Worm (Caenorhabditis elegans): Measurements from ENCODE around the gene Y41D4A.7.

Y41D4A.7 gene

ce11 chrIV:1738892-1739291 lies 22.5 kb downstream of the Y41D4A.7 start:
- no peak for TF ChIP-seq klf-2 (GFP tag; conservative IDR thresholded peaks at IDR 0.05)
- TF ChIP-seq tab-1 (GFP tag; IDR thresholded peaks at IDR 0.05): no peak
- no peak for TF ChIP-seq T22C8.4 (GFP tag; IDR thresholded peaks at IDR 0.05)
- no peak for TF ChIP-seq ztf-23 (GFP tag; IDR thresholded peaks at IDR 0.05)
- TF ChIP-seq ztf-29 (GFP tag; IDR thresholded peaks at IDR 0.05): no peak
- TF ChIP-seq flt-1 (GFP tag; IDR thresholded peaks at IDR 0.05): no peak
- TF ChIP-seq ref-1 (GFP tag; conservative IDR thresholded peaks at IDR 0.05): no peak
- no peak for TF ChIP-seq cog-1 (tag; optimal IDR thresholded peaks at IDR 0.05)
- TF ChIP-seq med-1 (GFP tag; optimal IDR thresholded peaks at IDR 0.05; ENCODE audit: insufficient read depth): no peak

- TF ChIP-seq med-1 (GFP tag; optimal IDR thresholded peaks at IDR 0.05; ENCODE audit: insufficient read depth): no peak
- no peak for TF ChIP-seq klf-2 (GFP tag; conservative IDR thresholded peaks at IDR 0.05)
- TF ChIP-seq tab-1 (GFP tag; IDR thresholded peaks at IDR 0.05): no peak
- no peak for TF ChIP-seq cog-1 (tag; optimal IDR thresholded peaks at IDR 0.05)
- TF ChIP-seq T22C8.4 (GFP tag; IDR thresholded peaks at IDR 0.05): no peak
- TF ChIP-seq ztf-23 (GFP tag; IDR thresholded peaks at IDR 0.05): no peak
- TF ChIP-seq flt-1 (GFP tag; IDR thresholded peaks at IDR 0.05): no peak
- TF ChIP-seq ztf-29 (GFP tag; IDR thresholded peaks at IDR 0.05): no peak
- no peak for TF ChIP-seq ref-1 (GFP tag; conservative IDR thresholded peaks at IDR 0.05)
Measured at ce11 chrIV:1738324-1738730, 23.0 kb downstream of the Y41D4A.7 start.

ce11 chrIV:1727538-1728072 lies 33.8 kb downstream of the Y41D4A.7 start:
- TF ChIP-seq klf-2 (GFP tag; conservative IDR thresholded peaks at IDR 0.05) (no peak), ztf-23 (GFP tag; IDR thresholded peaks at IDR 0.05) (no peak), cog-1 (tag; optimal IDR thresholded peaks at IDR 0.05) (no peak), T22C8.4 (GFP tag; IDR thresholded peaks at IDR 0.05) (peak; percentile 92)

- TF ChIP-seq T22C8.4 (GFP tag; IDR thresholded peaks at IDR 0.05) (no peak), flt-1 (GFP tag; IDR thresholded peaks at IDR 0.05) (no peak), tab-1 (GFP tag; IDR thresholded peaks at IDR 0.05) (no peak), ztf-29 (GFP tag; IDR thresholded peaks at IDR 0.05) (no peak), med-1 (GFP tag; optimal IDR thresholded peaks at IDR 0.05; ENCODE audit: insufficient read depth) (no peak), cog-1 (tag; optimal IDR thresholded peaks at IDR 0.05) (no peak), ztf-23 (GFP tag; IDR thresholded peaks at IDR 0.05) (no peak), klf-2 (GFP tag; conservative IDR thresholded peaks at IDR 0.05) (no peak), ref-1 (GFP tag; conservative IDR thresholded peaks at IDR 0.05) (no peak)
Measured at ce11 chrIV:1725888-1726287, 35.5 kb downstream of the Y41D4A.7 start, which contains the start of gene K08D12.8. Gene K08D12.8, plus strand, starts transcription at chrIV:1726188.

ce11 chrIV:1724283-1724682 lies 37.1 kb downstream of the Y41D4A.7 start, which contains the start of gene epic-3:
Gene epic-3, minus strand, starts transcription at chrIV:1724383.
- no peak for TF ChIP-seq ref-1 (GFP tag; conservative IDR thresholded peaks at IDR 0.05)
- no peak for TF ChIP-seq ztf-23 (GFP tag; IDR thresholded peaks at IDR 0.05)
- no peak for TF ChIP-seq klf-2 (GFP tag; conservative IDR thresholded peaks at IDR 0.05)
- no peak for TF ChIP-seq ztf-29 (GFP tag; IDR thresholded peaks at IDR 0.05)
- no peak for TF ChIP-seq cog-1 (tag; optimal IDR thresholded peaks at IDR 0.05)

ce11 chrIV:1722953-1723352 lies 38.4 kb downstream of the Y41D4A.7 start:
- TF ChIP-seq tab-1 (GFP tag; IDR thresholded peaks at IDR 0.05) (no peak), klf-2 (GFP tag; conservative IDR thresholded peaks at IDR 0.05) (no peak), T22C8.4 (GFP tag; IDR thresholded peaks at IDR 0.05) (no peak), ztf-29 (GFP tag; IDR thresholded peaks at IDR 0.05) (no peak), flt-1 (GFP tag; IDR thresholded peaks at IDR 0.05) (no peak), med-1 (GFP tag; optimal IDR thresholded peaks at IDR 0.05; ENCODE audit: insufficient read depth) (no peak), ref-1 (GFP tag; conservative IDR thresholded peaks at IDR 0.05) (no peak), ztf-23 (GFP tag; IDR thresholded peaks at IDR 0.05) (no peak), cog-1 (tag; optimal IDR thresholded peaks at IDR 0.05) (no peak)

DNA sequence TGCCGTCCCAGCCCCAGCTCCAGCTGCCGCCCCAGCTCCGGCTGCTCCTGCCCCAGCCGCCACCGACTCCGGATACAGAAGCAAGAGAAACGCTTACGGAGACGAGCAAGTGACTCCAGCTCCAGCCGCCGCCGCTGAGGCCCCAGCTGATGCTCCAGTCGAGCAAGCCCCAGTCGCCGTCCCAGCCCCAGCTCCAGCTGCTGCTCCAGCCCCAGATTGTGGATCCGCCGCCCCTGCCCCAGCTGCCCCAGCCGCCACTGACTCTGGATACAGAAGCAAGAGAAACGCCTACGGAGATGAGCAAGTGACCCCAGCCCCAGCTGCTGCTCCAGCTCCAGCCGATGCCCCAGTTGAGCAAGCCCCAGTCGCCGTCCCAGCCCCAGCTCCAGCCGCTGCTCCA lies 38.9 kb downstream of the Y41D4A.7 start:
- peak; percentile 54; the same call in 1 of the 2 replicates for TF ChIP-seq klf-2 (GFP tag; conservative IDR thresholded peaks at IDR 0.05)
- 0 out of 2 replicates have a peak, but pooled peaks have one; percentile 32 for TF ChIP-seq ztf-23 (GFP tag; IDR thresholded peaks at IDR 0.05)

DNA sequence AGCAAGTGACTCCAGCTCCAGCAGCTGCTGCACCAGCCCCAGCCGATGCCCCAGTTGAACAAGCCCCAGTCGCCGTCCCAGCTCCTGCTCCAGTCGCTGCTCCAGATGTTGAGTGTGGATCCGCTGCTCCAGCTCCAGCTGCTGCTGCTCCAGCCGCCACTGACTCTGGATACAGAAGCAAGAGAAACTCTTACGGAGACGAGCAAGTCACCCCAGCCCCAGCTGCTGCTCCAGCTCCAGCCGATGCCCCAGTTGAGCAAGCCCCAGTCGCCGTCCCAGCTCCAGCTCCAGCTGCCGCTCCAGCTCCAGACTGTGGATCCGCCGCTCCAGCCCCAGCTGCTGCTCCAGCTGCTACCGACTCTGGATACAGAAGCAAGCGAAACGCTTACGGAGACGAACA lies 39.8 kb downstream of the Y41D4A.7 start:
- no peak for TF ChIP-seq med-1 (GFP tag; optimal IDR thresholded peaks at IDR 0.05; ENCODE audit: insufficient read depth)

DNA sequence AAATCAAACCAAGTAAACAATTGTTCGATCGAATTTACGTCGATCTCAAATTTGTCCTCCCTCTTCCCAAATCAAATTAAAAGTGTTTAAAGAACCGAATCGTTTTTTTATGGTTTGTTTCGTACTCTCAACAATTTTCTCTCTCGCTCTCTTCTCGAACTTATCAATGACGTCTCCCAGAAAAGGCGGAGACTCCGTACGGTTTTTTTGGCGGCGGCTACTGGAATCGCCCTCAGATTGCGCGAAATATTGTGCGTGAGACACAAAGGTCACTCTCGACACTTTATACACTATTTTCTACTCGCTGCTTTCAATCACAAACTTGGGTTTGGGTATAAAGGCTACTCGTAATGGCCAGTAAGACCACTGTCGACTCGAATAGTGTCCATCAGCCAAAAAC lies 40.9 kb downstream of the Y41D4A.7 start, which contains the start of gene epic-2:
TSS of gene epic-2 (plus strand) at position 317 of the 400 bp plus-strand sequence.
- TF ChIP-seq ref-1 (GFP tag; conservative IDR thresholded peaks at IDR 0.05) (no peak), flt-1 (GFP tag; IDR thresholded peaks at IDR 0.05) (no peak), ztf-29 (GFP tag; IDR thresholded peaks at IDR 0.05) (no peak)

DNA sequence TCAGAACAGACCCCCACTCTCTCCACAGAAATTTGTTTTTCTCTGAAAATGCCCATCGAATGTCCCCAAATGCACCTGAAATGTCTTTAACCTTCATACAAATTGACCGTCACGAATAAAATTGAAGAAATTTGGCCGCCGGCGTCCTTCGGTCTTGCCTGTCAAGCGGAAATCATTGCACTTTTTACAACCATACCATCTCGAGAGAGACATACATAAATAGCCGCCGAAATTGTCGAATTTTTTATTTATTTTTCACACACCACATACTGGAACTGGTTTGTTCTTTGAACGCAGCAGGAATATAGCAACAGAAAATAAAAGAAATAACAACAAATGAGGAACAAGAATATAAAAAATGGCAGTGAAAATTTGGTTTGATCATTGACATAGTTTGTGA lies 45.7 kb downstream of the Y41D4A.7 start:
- no peak for TF ChIP-seq flt-1 (GFP tag; IDR thresholded peaks at IDR 0.05)
- TF ChIP-seq klf-2 (GFP tag; conservative IDR thresholded peaks at IDR 0.05): no peak
- TF ChIP-seq ztf-29 (GFP tag; IDR thresholded peaks at IDR 0.05): no peak
- TF ChIP-seq ref-1 (GFP tag; conservative IDR thresholded peaks at IDR 0.05): no peak
- no peak for TF ChIP-seq tab-1 (GFP tag; IDR thresholded peaks at IDR 0.05)
- TF ChIP-seq med-1 (GFP tag; optimal IDR thresholded peaks at IDR 0.05; ENCODE audit: insufficient read depth): no peak
- TF ChIP-seq ztf-23 (GFP tag; IDR thresholded peaks at IDR 0.05): no peak
- TF ChIP-seq T22C8.4 (GFP tag; IDR thresholded peaks at IDR 0.05): no peak
- TF ChIP-seq cog-1 (tag; optimal IDR thresholded peaks at IDR 0.05): no peak

DNA sequence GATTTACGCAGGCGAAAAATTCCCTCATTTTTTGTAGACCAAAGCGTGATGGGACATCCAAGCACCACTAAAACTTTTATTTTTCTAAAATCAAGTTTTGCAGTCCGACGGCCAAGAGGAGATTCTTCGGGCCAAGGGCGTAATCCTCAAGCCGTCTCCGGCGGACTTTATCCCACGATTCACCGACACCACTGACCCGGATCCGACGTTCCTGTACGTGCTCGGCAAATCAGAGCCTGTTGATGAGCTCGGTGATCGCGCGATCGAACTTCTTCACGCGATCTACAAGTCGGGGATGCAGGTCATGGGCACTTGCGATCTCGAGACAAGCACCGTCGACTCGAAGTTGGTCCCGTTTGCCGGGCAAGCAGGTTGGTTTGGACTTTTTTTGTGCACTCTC lies 47.8 kb downstream of the Y41D4A.7 start:
- no peak for TF ChIP-seq med-1 (GFP tag; optimal IDR thresholded peaks at IDR 0.05; ENCODE audit: insufficient read depth)
- TF ChIP-seq ref-1 (GFP tag; conservative IDR thresholded peaks at IDR 0.05): no peak
- no peak for TF ChIP-seq ztf-29 (GFP tag; IDR thresholded peaks at IDR 0.05)
- TF ChIP-seq ztf-23 (GFP tag; IDR thresholded peaks at IDR 0.05): no peak
- no peak for TF ChIP-seq tab-1 (GFP tag; IDR thresholded peaks at IDR 0.05)
- no peak for TF ChIP-seq T22C8.4 (GFP tag; IDR thresholded peaks at IDR 0.05)
- TF ChIP-seq flt-1 (GFP tag; IDR thresholded peaks at IDR 0.05): no peak
- TF ChIP-seq klf-2 (GFP tag; conservative IDR thresholded peaks at IDR 0.05): no peak
- no peak for TF ChIP-seq cog-1 (tag; optimal IDR thresholded peaks at IDR 0.05)
